Fruit fly (Drosophila melanogaster) whole organism, embryonic: Measurements from ENCODE around the gene CG9184.

Experiments
- CTCF ChIP-seq: fragments of 200-800 bp; sonication (Bioruptor generic); optimal IDR thresholded peaks from 2 replicates; lab custom pipeline; 2017; ENCODE audit warnings: missing biosample characterization, mild to moderate bottlenecking, missing genetic modification characterization, moderate library complexity
- HLH4C ChIP-seq: fragments of 200-800 bp; sonication (Bioruptor generic); IDR thresholded peaks from 3 replicates; pipeline ENCODE4 v1.3.6; 2022; ENCODE audit warnings: missing biosample characterization, missing genetic modification characterization; ENCODE audit not compliant: partially characterized antibody

dm6 chr3L:1354214-1354613 lies 31.6 kb upstream of the CG9184 start:
- TF ChIP-seq CTCF (GFP tag; lab: Kevin White, UChicago), result no peak
- no peak for TF ChIP-seq HLH4C (GFP tag; lab: Robert Waterston, UW)
